Worm (Caenorhabditis elegans) whole organism, L4 larva: ENCODE measurements around the gene C16A11.4.

Experiments used
- Y48G9A.11 ChIP-seq: fragments of 200-800 bp; sonication (Bioruptor generic); IDR thresholded peaks from 2 replicates; pipeline ENCODE4 v1.3.6; 2022; ENCODE audit warnings: missing genetic modification reagents, missing genetic modification characterization, missing compliant biosample characterization
- Y5F2A.4 ChIP-seq: fragments of 200-800 bp; sonication (Bioruptor generic); optimal IDR thresholded peaks from 2 replicates; lab custom pipeline; 2018; ENCODE audit warnings: mild to moderate bottlenecking, missing genetic modification characterization, missing compliant biosample characterization
- ZK546.5 ChIP-seq, 2 experiments: sonication (generic microtip); optimal IDR thresholded peaks; 2 replicates each; lab custom pipeline; 2017; ENCODE audit warnings: missing biosample characterization in 2 of 2, missing genetic modification characterization in 2 of 2
- aha-1 ChIP-seq: fragments of 150-350 bp; peaks from one replicate; lab custom pipeline; 2014; ENCODE audit warnings: missing biosample characterization, missing genetic modification characterization
- aly-2 ChIP-seq: sonication (generic microtip); optimal IDR thresholded peaks from 2 replicates; lab custom pipeline; 2018; ENCODE audit warnings: missing biosample characterization, missing genetic modification characterization
- ceh-32 ChIP-seq: sonication (generic microtip); optimal IDR thresholded peaks from 2 replicates; lab custom pipeline; 2016; ENCODE audit warnings: mild to moderate bottlenecking, missing genetic modification characterization, missing compliant biosample characterization; ENCODE audit not compliant: poor library complexity
- daf-16 ChIP-seq, 3 experiments: sonication (generic microtip); optimal IDR thresholded peaks; 2 replicates each; lab custom pipeline; 2016 to 2017; ENCODE audit warnings: missing genetic modification characterization in 3 of 3, missing genetic modification reagents in 3 of 3, mild to moderate bottlenecking in 2 of 3, missing compliant biosample characterization in 2 of 3, missing biosample characterization in 1 of 3, moderate library complexity in 1 of 3
- daf-8 ChIP-seq: fragments of 200-800 bp; sonication (Bioruptor generic); IDR thresholded peaks from 2 replicates; pipeline ENCODE4 v1.3.6; 2022; ENCODE audit warnings: missing genetic modification characterization, missing compliant biosample characterization
- dpl-1 ChIP-seq: fragments of 150-350 bp; optimal IDR thresholded peaks from 2 replicates; lab custom pipeline; 2014; ENCODE audit warnings: missing biosample characterization, missing genetic modification reagents, missing genetic modification characterization
- fos-1 ChIP-seq: fragments of 150-350 bp; optimal IDR thresholded peaks from 2 replicates; lab custom pipeline; 2014; ENCODE audit warnings: missing biosample characterization, missing genetic modification characterization
- gei-8 ChIP-seq: fragments of 200-800 bp; sonication (Bioruptor generic); optimal IDR thresholded peaks from 2 replicates; lab custom pipeline; 2018; ENCODE audit warnings: mild to moderate bottlenecking, missing genetic modification characterization, missing compliant biosample characterization
- hif-1 ChIP-seq, 2 experiments: sonication (generic microtip); optimal IDR thresholded peaks; 2 replicates each; lab custom pipeline; 2016 to 2017; ENCODE audit warnings: missing compliant biosample characterization in 2 of 2, missing genetic modification characterization in 2 of 2, missing genetic modification reagents in 2 of 2, missing genotype in 2 of 2, mild to moderate bottlenecking in 1 of 2
- hlh-30 ChIP-seq: sonication (generic microtip); optimal IDR thresholded peaks from 2 replicates; lab custom pipeline; 2017; ENCODE audit warnings: antibody characterized with exemption, mild to moderate bottlenecking, missing genetic modification characterization, missing compliant biosample characterization; ENCODE audit not compliant: insufficient read depth
- hmg-1.1 ChIP-seq: fragments of 200-800 bp; sonication (Bioruptor generic); IDR thresholded peaks from 2 replicates; pipeline ENCODE4 v1.3.6; 2022; ENCODE audit warnings: missing genetic modification reagents, missing genetic modification characterization, missing compliant biosample characterization
- jun-1 ChIP-seq: fragments of 150-350 bp; optimal IDR thresholded peaks from 2 replicates; lab custom pipeline; 2014; ENCODE audit warnings: missing biosample characterization, missing genetic modification reagents, missing genetic modification characterization
- lin-38 ChIP-seq: fragments of 200-800 bp; sonication (Bioruptor generic); IDR thresholded peaks from 2 replicates; pipeline ENCODE4 v1.3.6; 2022; ENCODE audit warnings: missing genetic modification reagents, missing genetic modification characterization, missing compliant biosample characterization
- lsy-2 ChIP-seq, 2 experiments: fragments of 150-350 bp in 1 of 2; sonication (generic microtip) in 1 of 2; optimal IDR thresholded peaks; 2 replicates each; lab custom pipeline; 2014 to 2017; ENCODE audit warnings: missing biosample characterization in 2 of 2, missing genetic modification characterization in 2 of 2
- mep-1 ChIP-seq: fragments of 150-350 bp; sonication (generic microtip); optimal IDR thresholded peaks from 3 replicates; lab custom pipeline; 2014; ENCODE audit warnings: missing biosample characterization, missing genetic modification characterization
- mes-2 ChIP-seq: sonication (generic microtip); optimal IDR thresholded peaks from 2 replicates; lab custom pipeline; 2016; ENCODE audit warnings: missing genotype, mild to moderate bottlenecking, missing genetic modification characterization, missing compliant biosample characterization; ENCODE audit not compliant: poor library complexity, severe bottlenecking
- nhr-102 ChIP-seq: sonication (generic microtip); optimal IDR thresholded peaks from 2 replicates; lab custom pipeline; 2016; ENCODE audit warnings: mild to moderate bottlenecking, missing genetic modification characterization, moderate library complexity, missing compliant biosample characterization
- nhr-237 ChIP-seq: sonication (generic microtip); optimal IDR thresholded peaks from 2 replicates; lab custom pipeline; 2017; ENCODE audit warnings: missing biosample characterization, missing genetic modification characterization
- pha-4 ChIP-seq, 2 experiments: fragments of 150-350 bp in 1 of 2; fragments of 200-800 bp in 1 of 2; sonication (Bioruptor generic) in 1 of 2; IDR thresholded peaks in 1 of 2; optimal IDR thresholded peaks in 1 of 2; 2 replicates each; pipeline versions ENCODE4 v1.3.6 to Lab custom; 2014 to 2022; ENCODE audit warnings: missing genetic modification characterization in 2 of 2, missing genetic modification reagents in 2 of 2, missing biosample characterization in 1 of 2, missing compliant biosample characterization in 1 of 2
- rbr-2 ChIP-seq: sonication (generic microtip); optimal IDR thresholded peaks from 2 replicates; lab custom pipeline; 2016; ENCODE audit warnings: missing genotype, missing genetic modification characterization, missing compliant biosample characterization
- sdz-12 ChIP-seq: fragments of 200-800 bp; sonication (Bioruptor generic); optimal IDR thresholded peaks from 2 replicates; lab custom pipeline; 2018; ENCODE audit warnings: mild to moderate bottlenecking, missing genetic modification characterization, missing compliant biosample characterization
- set-16 ChIP-seq: fragments of 200-800 bp; sonication (Bioruptor generic); IDR thresholded peaks from 2 replicates; pipeline ENCODE4 v1.3.6; 2022; ENCODE audit warnings: missing genetic modification reagents, missing genetic modification characterization, missing compliant biosample characterization
- snpc-1.2 ChIP-seq: fragments of 200-800 bp; sonication (Bioruptor generic); IDR thresholded peaks from 2 replicates; pipeline ENCODE4 v1.3.6; 2022; ENCODE audit warnings: missing genetic modification reagents, missing genetic modification characterization, missing compliant biosample characterization
- unc-130 ChIP-seq: sonication (generic microtip); optimal IDR thresholded peaks from 2 replicates; lab custom pipeline; 2016; ENCODE audit warnings: missing genetic modification reagents, missing genetic modification characterization, missing compliant biosample characterization
- unc-62 ChIP-seq, 3 experiments: fragments of 150-350 bp in 1 of 3; sonication (generic microtip); optimal IDR thresholded peaks in 2 of 3; peaks in 1 of 3; 1 replicate in 1 of 3; 2 replicates in 2 of 3; lab custom pipeline; 2014 to 2017; ENCODE audit warnings: missing biosample characterization in 3 of 3, missing genetic modification characterization in 3 of 3, missing genetic modification reagents in 3 of 3, missing genotype in 1 of 3
- zfp-3 ChIP-seq: fragments of 200-800 bp; sonication (Bioruptor generic); conservative IDR thresholded peaks from 2 replicates; pipeline ENCODE4 v1.3.6; 2022; ENCODE audit warnings: missing genetic modification reagents, missing genetic modification characterization, missing compliant biosample characterization
- zip-11 ChIP-seq: fragments of 200-800 bp; sonication (Bioruptor generic); IDR thresholded peaks from 2 replicates; pipeline ENCODE4 v1.3.6; 2022; ENCODE audit warnings: missing genetic modification characterization, missing compliant biosample characterization
- ztf-11 ChIP-seq: fragments of 150-350 bp; optimal IDR thresholded peaks from 2 replicates; lab custom pipeline; 2014; ENCODE audit warnings: missing biosample characterization, missing genetic modification characterization

C16A11.4 gene

DNA sequence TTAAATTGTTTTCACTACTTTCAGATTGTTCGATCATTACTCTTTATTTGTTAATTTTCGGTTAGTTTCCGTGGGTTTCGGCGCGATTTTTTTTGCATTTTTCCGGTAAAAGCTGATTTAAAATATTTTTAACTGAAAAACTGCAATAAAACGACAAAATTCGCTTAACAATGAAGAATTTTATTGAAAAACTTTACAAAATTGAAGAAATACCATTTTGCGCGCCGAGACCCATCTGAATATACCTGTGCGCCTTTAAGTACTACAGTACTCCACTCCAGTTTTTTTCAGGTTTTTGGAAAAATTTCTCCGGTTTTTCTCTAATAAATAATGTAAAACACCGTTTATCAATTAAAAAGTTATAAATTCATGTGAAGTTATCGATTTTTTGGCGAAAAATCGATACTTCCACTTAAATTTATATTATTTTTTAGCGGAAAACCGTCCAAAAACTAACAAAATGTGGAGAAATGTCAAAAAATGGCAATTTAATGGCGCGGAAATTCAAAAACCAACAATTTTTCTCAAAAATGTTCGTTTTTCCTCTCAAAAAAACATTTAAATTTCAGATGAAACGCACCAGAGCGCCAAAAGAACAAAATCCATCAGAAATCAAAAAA lies 4.1 kb downstream of the C16A11.4 start, which contains the start of gene C16A11.10:
Gene C16A11.10 (plus strand): TSS at position 570 of the 620 bp plus-strand sequence.
- TF ChIP-seq aha-1: peak; percentile 42
- TF ChIP-seq dpl-1: no peak
- TF ChIP-seq unc-62 (GFP tag; optimal IDR thresholded peaks at IDR 0.05 in 1 of 2; lab: Kevin White, UChicago): peak in 1 of 2 experiments; percentile 60
- TF ChIP-seq unc-62 (tag; optimal IDR thresholded peaks at IDR 0.05; lab: Kevin White, UChicago): no peak

- TF ChIP-seq jun-1 (tag; lab: Kevin White, UChicago) (no peak), ceh-32 (tag; lab: Kevin White, UChicago) (no peak), aly-2 (no peak), zip-11 (GFP tag; lab: Robert Waterston, UW) (no peak), Y5F2A.4 (GFP tag; lab: Kevin White, UChicago) (no peak), nhr-102 (tag; lab: Kevin White, UChicago) (no peak)
Observed at ce11 chrII:4235959-4236358, 9.1 kb downstream of the C16A11.4 start, which contains the start of gene fbxc-43. Gene fbxc-43 (minus strand): TSS chrII:4235996.

- TF ChIP-seq hif-1 (tag; optimal IDR thresholded peaks at IDR 0.05; lab: Kevin White, UChicago): peak in 1 of 2 experiments; percentile 15
- peak in 1 of 2 experiments; percentile 62 for TF ChIP-seq lsy-2 (tag; optimal IDR thresholded peaks at IDR 0.05; lab: Kevin White, UChicago)
- peak; percentile 39 for TF ChIP-seq mep-1
- peak; percentile 59 for TF ChIP-seq hmg-1.1 (GFP tag; lab: Robert Waterston, UW)
- TF ChIP-seq set-16 (GFP tag; lab: Robert Waterston, UW): no peak
- TF ChIP-seq unc-62 (GFP tag; optimal IDR thresholded peaks at IDR 0.05 in 1 of 2; lab: Kevin White, UChicago): no peak
- no peak for TF ChIP-seq unc-62 (tag; optimal IDR thresholded peaks at IDR 0.05; lab: Kevin White, UChicago)
- peak; percentile 90 for TF ChIP-seq mes-2 (tag; lab: Kevin White, UChicago)
- peak; percentile 64 for TF ChIP-seq lin-38 (GFP tag; lab: Robert Waterston, UW)
- TF ChIP-seq aha-1: peak; percentile 70
- peak; percentile 0 for TF ChIP-seq dpl-1
- no peak for TF ChIP-seq ztf-11 (tag; lab: Kevin White, UChicago)
- TF ChIP-seq unc-130: peak; percentile 72
- no peak for TF ChIP-seq ZK546.5 (tag; optimal IDR thresholded peaks at IDR 0.05; lab: Kevin White, UChicago)
- 0 out of 2 replicates have a peak, but pooled peaks have one; percentile 14 for TF ChIP-seq Y48G9A.11
- TF ChIP-seq rbr-2 (tag; lab: Kevin White, UChicago): peak; percentile 20
- TF ChIP-seq pha-4 (GFP tag; IDR thresholded peaks at IDR 0.05; lab: Robert Waterston, UW): peak; percentile 29; the same call in 1 of the 2 replicates
- TF ChIP-seq pha-4 (tag; optimal IDR thresholded peaks at IDR 0.05; lab: Kevin White, UChicago): no peak
- peak in 1 of 2 experiments; percentile 3 for TF ChIP-seq daf-16 (GFP tag; optimal IDR thresholded peaks at IDR 0.05; lab: Kevin White, UChicago)
- TF ChIP-seq daf-16 (tag; optimal IDR thresholded peaks at IDR 0.05; lab: Kevin White, UChicago): peak; percentile 32
- 0 out of 2 replicates have a peak, but pooled peaks have one; percentile 22 for TF ChIP-seq snpc-1.2 (GFP tag; lab: Robert Waterston, UW)
- no peak for TF ChIP-seq zfp-3 (GFP tag; lab: Robert Waterston, UW)
Observed at ce11 chrII:4237701-4238214, 10.9 kb downstream of the C16A11.4 start, which contains the start of the genes fbxc-44 and C16A11.2. Gene fbxc-44 (minus strand): TSS chrII:4237751. Gene C16A11.2 (plus strand): TSS chrII:4238203.

DNA sequence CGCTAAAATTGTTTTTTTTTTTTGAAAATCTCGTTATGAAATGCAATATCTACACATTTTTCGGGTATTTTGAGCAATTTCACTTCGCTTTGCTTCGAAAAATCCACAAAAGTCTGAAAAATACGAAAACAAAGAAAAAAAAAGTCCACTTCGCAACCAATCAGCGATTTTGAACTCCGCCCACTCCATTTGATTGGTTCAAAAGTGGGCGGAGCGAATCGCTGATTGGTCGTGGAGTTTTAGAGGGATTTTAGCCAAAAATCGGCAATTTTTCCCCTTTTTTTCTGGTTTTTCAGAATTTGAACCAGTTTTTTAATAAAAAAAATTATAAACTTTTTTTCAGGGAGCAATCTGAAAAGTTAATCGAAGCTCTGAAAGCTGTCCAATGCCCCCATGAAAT lies 12.1 kb downstream of the C16A11.4 start:
- TF ChIP-seq daf-8 (GFP tag; lab: Robert Waterston, UW) (no peak), nhr-102 (tag; lab: Kevin White, UChicago) (no peak), sdz-12 (GFP tag; lab: Kevin White, UChicago) (no peak), gei-8 (GFP tag; lab: Kevin White, UChicago) (no peak), unc-130 (no peak), nhr-237 (tag; lab: Kevin White, UChicago) (no peak), jun-1 (tag; lab: Kevin White, UChicago) (no peak), snpc-1.2 (GFP tag; lab: Robert Waterston, UW) (no peak), hmg-1.1 (GFP tag; lab: Robert Waterston, UW) (no peak), fos-1 (tag; lab: Kevin White, UChicago) (no peak), hlh-30 (tag; lab: Kevin White, UChicago) (no peak)
